Fruit fly (Drosophila melanogaster): ENCODE data around the gene RhoGAP16F.

RhoGAP16F gene

dm6 chrX:18140932-18141587, 48.1 kb downstream of the RhoGAP16F start (continued):
- TF ChIP-seq Opbp (GFP tag; IDR thresholded peaks at IDR 0.05; ENCODE audit: partially characterized antibody) (no peak), Fer3 (tag; optimal IDR thresholded peaks at IDR 0.05) (no peak), dm (GFP tag; optimal IDR thresholded peaks at IDR 0.05) (no peak), nerfin-1 (tag; optimal IDR thresholded peaks at IDR 0.05) (no peak), gt (GFP tag; IDR thresholded peaks at IDR 0.05) (no peak), D (optimal IDR thresholded peaks at IDR 0.05) (no peak), D (GFP tag; optimal IDR thresholded peaks at IDR 0.05) (no peak), ATbp (GFP tag; optimal IDR thresholded peaks at IDR 0.05) (peak; percentile 53), CG17568 (GFP tag; optimal IDR thresholded peaks at IDR 0.05) (no peak), CG5245 (GFP tag; optimal IDR thresholded peaks at IDR 0.05) (no peak), CG6854 (GFP tag; optimal IDR thresholded peaks at IDR 0.05) (no peak), fru (optimal IDR thresholded peaks at IDR 0.05) (no peak), ro (GFP tag; IDR thresholded peaks at IDR 0.05) (no peak), CG1529 (GFP tag; optimal IDR thresholded peaks at IDR 0.05) (no peak), sisA (GFP tag; IDR thresholded peaks at IDR 0.05) (peak; percentile 21; the same call in 1 of the 2 replicates), tna (GFP tag; IDR thresholded peaks at IDR 0.05; ENCODE audit: partially characterized antibody) (no peak), CG10654 (GFP tag; optimal IDR thresholded peaks at IDR 0.05) (no peak), Side (GFP tag; optimal IDR thresholded peaks at IDR 0.05) (no peak), HLH4C (GFP tag; IDR thresholded peaks at IDR 0.05; ENCODE audit: partially characterized antibody) (no peak), sna (GFP tag; IDR thresholded peaks at IDR 0.05; ENCODE audit: partially characterized antibody) (no peak), CG4617 (GFP tag; optimal IDR thresholded peaks at IDR 0.05; ENCODE audit: borderline replicate concordance) (no peak), vfl (GFP tag; optimal IDR thresholded peaks at IDR 0.05) (no peak), GATAe (GFP tag; conservative IDR thresholded peaks at IDR 0.05) (no peak), Mrtf (GFP tag; IDR thresholded peaks at IDR 0.05) (no peak), CG11504 (tag; optimal IDR thresholded peaks at IDR 0.05) (peak; percentile 50), CG16779 (GFP tag; IDR thresholded peaks at IDR 0.05) (no peak), CG14014 (GFP tag; IDR thresholded peaks at IDR 0.05) (0 out of 2 replicates have a peak, but pooled peaks have one; percentile 6), eve (GFP tag; optimal IDR thresholded peaks at IDR 0.05) (peak in 1 of 2 experiments; percentile 48), CG4820 (GFP tag; optimal IDR thresholded peaks at IDR 0.05) (no peak), dpn (GFP tag; optimal IDR thresholded peaks at IDR 0.05) (no peak), E2f2 (GFP tag; IDR thresholded peaks at IDR 0.05) (no peak), CG6272 (GFP tag; IDR thresholded peaks at IDR 0.05) (no peak), Hsf (GFP tag; optimal IDR thresholded peaks at IDR 0.05) (peak; percentile 5), CG10431 (GFP tag; optimal IDR thresholded peaks at IDR 0.05) (no peak), Tbp (GFP tag; optimal IDR thresholded peaks at IDR 0.05) (no peak), CG17829 (tag; optimal IDR thresholded peaks at IDR 0.05) (no peak), sr (GFP tag; IDR thresholded peaks at IDR 0.05) (no peak), CG10274 (GFP tag; optimal IDR thresholded peaks at IDR 0.05) (no peak), dimm (GFP tag; IDR thresholded peaks at IDR 0.05) (no peak), CG11456 (GFP tag; IDR thresholded peaks at IDR 0.05) (no peak), HLH54F (GFP tag; optimal IDR thresholded peaks at IDR 0.05) (peak; percentile 7), sug (tag; optimal IDR thresholded peaks at IDR 0.05) (no peak), scrt (GFP tag; optimal IDR thresholded peaks at IDR 0.05) (peak; percentile 4), Ravus (GFP tag; IDR thresholded peaks at IDR 0.05) (no peak), prd (optimal IDR thresholded peaks at IDR 0.05) (no peak), prd (GFP tag; IDR thresholded peaks at IDR 0.05) (peak; percentile 26; the same call in 1 of the 3 replicates), fd96Cb (tag; optimal IDR thresholded peaks at IDR 0.05) (peak; percentile 21), D19B (GFP tag; optimal IDR thresholded peaks at IDR 0.05) (no peak), CG2875 (GFP tag; optimal IDR thresholded peaks at IDR 0.05) (no peak), pum (GFP tag; optimal IDR thresholded peaks at IDR 0.05) (no peak), CG9215 (GFP tag; IDR thresholded peaks at IDR 0.05) (no peak), Atf3 (GFP tag; optimal IDR thresholded peaks at IDR 0.05) (no peak)

All from whole organism, embryonic.